Worm (Caenorhabditis elegans): ENCODE measurements around the gene pbs-3.

DNA sequence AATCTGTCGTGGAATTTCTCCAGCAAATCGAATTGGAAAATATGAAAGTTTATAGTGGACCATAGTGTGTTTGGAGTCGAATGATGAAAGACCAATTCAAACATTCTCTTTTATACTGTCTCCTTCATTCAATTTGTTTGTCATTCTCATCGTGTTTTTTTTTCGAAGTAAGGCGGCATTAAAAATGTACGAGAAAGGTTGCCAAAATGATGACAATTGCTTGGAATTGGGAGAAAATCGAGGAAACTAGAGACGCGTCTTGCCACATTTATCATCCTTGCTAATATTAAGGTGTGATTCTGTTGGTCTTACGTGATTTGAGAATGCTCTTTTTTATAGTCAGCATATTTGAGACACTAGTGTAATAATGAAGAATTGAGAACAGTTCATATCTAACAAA is 20.3 kb downstream of the pbs-3 start, which contains the start of gene gst-30:
- TF ChIP-seq zag-1 (tag; optimal IDR thresholded peaks at IDR 0.05) (no peak), nhr-237 (tag; optimal IDR thresholded peaks at IDR 0.05) (no peak), snpc-4 (tag; optimal IDR thresholded peaks at IDR 0.05) (no peak), elt-2 (tag; optimal IDR thresholded peaks at IDR 0.05) (no peak), nhr-28 (tag; optimal IDR thresholded peaks at IDR 0.05) (no peak), lin-15B (tag; optimal IDR thresholded peaks at IDR 0.05) (no peak), ceh-16 (tag; optimal IDR thresholded peaks at IDR 0.05) (no peak), mdl-1 (tag; optimal IDR thresholded peaks at IDR 0.05) (no peak), fos-1 (tag; optimal IDR thresholded peaks at IDR 0.05) (no peak)
